Fruit fly (Drosophila melanogaster): ENCODE measurements around the gene CG6356.
A peak's percentile ranks its signal among the peaks of the same experiment; 100 is the strongest.

The CG6356 gene

dm6 chr3R:24298534-24298936 lies 14.8 kb downstream of the CG6356 start:
- TF ChIP-seq Met (GFP tag; optimal IDR thresholded peaks at IDR 0.05) (peak; percentile 54), esn (GFP tag; optimal IDR thresholded peaks at IDR 0.05) (peak; percentile 66), CG6808 (GFP tag; optimal IDR thresholded peaks at IDR 0.05) (peak; percentile 31), achi (GFP tag; optimal IDR thresholded peaks at IDR 0.05) (peak; percentile 45), fd85E (GFP tag; optimal IDR thresholded peaks at IDR 0.05) (no peak), Hr39 (GFP tag; optimal IDR thresholded peaks at IDR 0.05) (peak; percentile 39), lz (GFP tag; optimal IDR thresholded peaks at IDR 0.05) (peak; percentile 34), Smox (GFP tag; optimal IDR thresholded peaks at IDR 0.05) (peak; percentile 53), CG32006 (GFP tag; optimal IDR thresholded peaks at IDR 0.05) (peak; percentile 44), topi (GFP tag; optimal IDR thresholded peaks at IDR 0.05) (peak; percentile 50), eg (GFP tag; IDR thresholded peaks at IDR 0.05) (no peak), CG4318 (GFP tag; optimal IDR thresholded peaks at IDR 0.05) (peak; percentile 14), cyc (GFP tag; optimal IDR thresholded peaks at IDR 0.05) (peak; percentile 43), vri (GFP tag; optimal IDR thresholded peaks at IDR 0.05) (peak; percentile 34), Eip75B (GFP tag; optimal IDR thresholded peaks at IDR 0.05) (no peak), net (GFP tag; optimal IDR thresholded peaks at IDR 0.05) (peak; percentile 37), CG6276 (GFP tag; optimal IDR thresholded peaks at IDR 0.05) (no peak), Sox15 (GFP tag; optimal IDR thresholded peaks at IDR 0.05) (no peak), fkh (GFP tag; optimal IDR thresholded peaks at IDR 0.05) (peak; percentile 84), CG6854 (GFP tag; optimal IDR thresholded peaks at IDR 0.05) (no peak), CG34406 (GFP tag; optimal IDR thresholded peaks at IDR 0.05) (peak; percentile 30), CG1621 (tag; optimal IDR thresholded peaks at IDR 0.05) (no peak), Lpt (GFP tag; optimal IDR thresholded peaks at IDR 0.05) (no peak), CG16779 (tag; optimal IDR thresholded peaks at IDR 0.05) (no peak), CG7368 (GFP tag; optimal IDR thresholded peaks at IDR 0.05) (no peak), CG9139 (GFP tag; optimal IDR thresholded peaks at IDR 0.05) (no peak), dac (GFP tag; optimal IDR thresholded peaks at IDR 0.05) (no peak), acj6 (GFP tag; optimal IDR thresholded peaks at IDR 0.05) (peak; percentile 51), Blimp-1 (GFP tag; optimal IDR thresholded peaks at IDR 0.05) (no peak), CG3919 (GFP tag; optimal IDR thresholded peaks at IDR 0.05) (peak; percentile 39), svp (GFP tag) (no peak), Eip93F (GFP tag; optimal IDR thresholded peaks at IDR 0.05) (no peak), Eip78C (GFP tag) (peak; percentile 84), CG6163 (GFP tag; IDR thresholded peaks at IDR 0.05) (no peak; the same call in 2 of the 3 replicates), dsx (GFP tag; optimal IDR thresholded peaks at IDR 0.05; ENCODE audit: poor library complexity, severe bottlenecking) (no peak), salr (GFP tag; optimal IDR thresholded peaks at IDR 0.05) (peak in 1 of 2 experiments; percentile 22), fd59A (GFP tag; optimal IDR thresholded peaks at IDR 0.05) (peak; percentile 2), spab (GFP tag; optimal IDR thresholded peaks at IDR 0.05) (no peak), CG8119 (GFP tag; IDR thresholded peaks at IDR 0.05) (no peak), Ets96B (tag; optimal IDR thresholded peaks at IDR 0.05) (peak; percentile 24), CG8319 (GFP tag; optimal IDR thresholded peaks at IDR 0.05) (no peak), ss (GFP tag; optimal IDR thresholded peaks at IDR 0.05) (peak in 1 of 2 experiments; percentile 31), OdsH (GFP tag; optimal IDR thresholded peaks at IDR 0.05) (peak; percentile 39), CG11762 (GFP tag; optimal IDR thresholded peaks at IDR 0.05; ENCODE audit: insufficient read depth) (peak; percentile 7), CG31627 (GFP tag; optimal IDR thresholded peaks at IDR 0.05) (peak; percentile 40), pdm3 (GFP tag; optimal IDR thresholded peaks at IDR 0.05) (peak; percentile 32), CG3032 (tag; optimal IDR thresholded peaks at IDR 0.05) (peak; percentile 19), CG11294 (GFP tag; IDR thresholded peaks at IDR 0.05) (no peak), CG11902 (GFP tag; optimal IDR thresholded peaks at IDR 0.05) (no peak), Ets21C (GFP tag; optimal IDR thresholded peaks at IDR 0.05) (no peak), CG6792 (GFP tag; optimal IDR thresholded peaks at IDR 0.05) (no peak), CG10631 (GFP tag; optimal IDR thresholded peaks at IDR 0.05) (peak; percentile 18)
